Fruit fly (Drosophila melanogaster) S2 (cell line): ENCODE measurements around the gene Ppm1.

ENCODE experiments used
- CG8478 ChIP-seq: fragments of >200 bp; optimal IDR thresholded peaks from 2 replicates; lab custom pipeline; 2018
- CTCF ChIP-seq, 2 experiments: fragments of >200 bp; optimal IDR thresholded peaks; 2 replicates each; lab custom pipeline; 2018

The Ppm1 gene

DNA sequence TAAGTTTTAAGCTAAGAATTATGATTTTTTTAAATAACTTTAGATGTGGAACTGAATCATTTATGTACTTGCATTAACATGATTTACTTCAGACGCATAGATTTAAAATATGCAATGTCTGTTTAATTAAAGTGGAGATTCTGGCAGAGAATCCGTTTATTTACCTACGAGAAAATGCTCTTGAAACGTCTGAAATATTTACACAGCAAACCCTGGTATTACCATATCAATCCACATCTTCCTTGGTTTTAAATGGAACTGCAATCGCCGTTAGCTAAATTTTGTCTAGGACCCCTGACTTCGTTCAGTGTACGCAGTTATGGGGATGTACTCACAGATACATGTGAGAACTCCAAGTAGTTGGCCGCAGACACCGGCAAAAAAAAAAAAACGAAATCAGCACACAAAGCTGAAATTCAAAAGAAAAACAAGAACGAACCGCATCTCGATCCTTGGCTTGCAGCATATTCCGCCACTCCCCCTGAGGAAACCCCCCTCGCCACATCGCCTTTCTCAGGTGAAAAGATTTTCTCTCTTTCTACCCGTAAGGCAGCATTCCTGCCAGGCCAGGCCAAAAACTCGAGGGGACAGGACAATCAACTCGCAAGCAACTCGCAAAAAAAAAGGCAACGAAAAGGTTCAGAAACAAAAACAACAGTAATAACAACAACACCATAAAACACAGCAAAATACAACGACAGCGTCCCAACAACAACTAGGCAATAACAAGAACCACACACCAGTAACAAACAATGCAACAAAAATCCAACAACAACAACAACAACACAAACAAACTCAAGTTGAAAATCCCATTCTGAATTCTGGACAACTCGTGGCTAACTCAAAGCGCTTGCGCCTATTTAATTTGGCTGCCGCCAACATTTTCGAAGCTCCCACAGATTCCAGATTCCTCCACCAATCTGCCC is 37.5 kb downstream of the Ppm1 start:
- TF ChIP-seq CG8478 (lab: Kevin White, UChicago) (no peak), CTCF (optimal IDR thresholded peaks at IDR 0.05; lab: Kevin White, UChicago) (no peak)

DNA sequence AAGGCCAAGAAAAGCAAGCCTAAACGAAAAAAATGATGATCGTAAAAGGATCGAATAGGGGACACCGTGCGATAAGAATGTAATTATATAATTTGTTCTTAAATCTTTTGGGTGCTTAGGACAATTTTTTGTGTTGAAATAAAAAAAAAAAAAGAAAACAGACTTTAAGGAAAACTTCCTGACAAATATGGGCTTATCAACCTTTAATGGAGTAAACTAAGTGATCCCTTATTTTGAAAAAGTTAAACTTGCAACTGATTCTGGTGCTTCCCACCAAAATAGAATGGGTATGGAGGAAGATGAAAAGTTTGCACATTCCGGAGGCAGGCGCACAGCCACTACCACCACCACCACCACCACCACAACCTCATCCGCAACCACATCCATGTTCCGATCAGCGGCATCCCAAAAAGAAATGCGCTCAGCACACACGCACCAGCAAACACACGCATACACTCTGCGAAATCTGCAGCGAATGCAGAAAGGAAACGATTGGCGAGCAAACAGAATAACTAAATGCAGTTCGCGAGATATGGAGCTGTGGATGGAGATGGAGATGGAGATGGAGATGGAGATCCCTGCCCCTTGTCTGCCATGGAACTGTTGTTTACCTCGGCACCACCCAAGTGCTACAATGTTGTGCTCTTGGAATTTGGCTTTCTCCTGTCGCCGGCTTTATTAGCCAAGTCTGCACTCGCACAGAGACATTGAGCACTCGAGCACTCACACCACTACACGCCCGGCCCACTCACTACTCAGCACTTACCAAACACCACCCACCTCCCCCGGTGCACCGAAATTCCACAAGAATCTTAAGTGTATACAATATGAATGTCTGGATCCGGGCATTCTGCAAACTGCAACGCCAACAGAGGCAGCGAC is 38.5 kb downstream of the Ppm1 start:
- TF ChIP-seq CTCF (optimal IDR thresholded peaks at IDR 0.05; lab: Kevin White, UChicago) (no peak), CG8478 (lab: Kevin White, UChicago) (no peak)

DNA sequence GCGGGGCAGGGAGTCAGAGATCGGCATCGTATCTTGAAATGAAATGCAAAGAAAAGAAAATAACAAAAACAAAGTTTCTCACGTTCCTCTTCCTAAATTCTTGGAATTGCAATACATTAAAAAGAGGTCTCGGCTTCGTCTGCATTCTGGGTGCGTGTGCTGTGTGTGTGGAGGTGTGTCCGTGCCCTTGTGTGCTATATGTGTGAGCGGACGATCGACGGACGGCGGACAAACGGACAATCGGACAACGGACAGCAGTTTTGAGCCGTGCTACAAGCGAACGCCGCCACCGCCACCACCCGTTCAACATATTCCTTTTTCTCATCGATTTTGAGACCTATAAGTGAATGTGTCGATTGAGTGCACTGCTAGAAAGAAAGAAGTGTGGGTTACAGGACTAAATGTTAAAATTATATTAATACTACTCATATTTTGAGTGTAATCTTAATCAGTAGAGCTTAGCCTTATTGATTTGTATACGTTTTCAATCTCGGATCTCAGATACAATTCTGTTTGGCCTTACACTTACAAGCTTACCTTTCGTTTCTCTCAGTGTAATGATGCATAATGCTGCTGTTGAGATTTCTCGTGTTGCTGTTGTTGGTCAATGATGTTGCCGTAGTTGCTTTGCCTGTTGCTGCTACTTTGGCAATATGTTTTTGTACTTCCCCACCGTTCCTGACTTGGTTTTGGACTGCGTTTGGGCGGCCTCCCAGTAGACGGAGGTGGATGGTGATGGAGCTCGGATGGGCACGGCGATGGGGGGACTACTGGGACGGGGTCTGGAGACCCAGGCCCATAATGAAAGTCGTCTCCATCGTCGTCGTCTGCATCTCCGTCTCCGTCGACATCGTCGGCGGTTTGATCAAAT is 40.2 kb downstream of the Ppm1 start:
- TF ChIP-seq CG8478 (lab: Kevin White, UChicago) (no peak), CTCF (optimal IDR thresholded peaks at IDR 0.05; lab: Kevin White, UChicago) (no peak)

DNA sequence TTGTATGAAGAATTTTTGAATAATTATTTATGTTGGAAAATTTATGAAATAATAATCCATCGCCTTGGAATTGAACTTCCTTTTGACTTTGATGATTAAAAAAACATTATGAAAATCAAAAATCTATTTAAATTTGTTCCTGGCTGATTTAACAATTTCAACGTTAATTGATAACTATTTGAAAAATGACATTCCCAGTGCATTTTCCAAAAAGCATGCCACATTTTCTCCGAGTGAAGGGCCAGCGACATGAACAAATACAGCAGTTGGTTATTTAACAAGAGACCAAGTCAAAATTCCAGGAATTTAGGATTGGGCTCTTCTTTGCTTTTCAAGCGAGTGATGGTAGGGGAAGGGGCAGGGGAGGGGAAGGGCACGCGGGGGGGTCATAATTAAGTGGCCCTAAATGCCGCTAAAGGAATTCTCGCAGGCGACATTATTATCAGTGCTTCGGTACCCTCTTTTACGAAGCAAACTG is 41.3 kb downstream of the Ppm1 start:
- TF ChIP-seq CG8478 (lab: Kevin White, UChicago) = no peak
- no peak for TF ChIP-seq CTCF (optimal IDR thresholded peaks at IDR 0.05; lab: Kevin White, UChicago)

DNA sequence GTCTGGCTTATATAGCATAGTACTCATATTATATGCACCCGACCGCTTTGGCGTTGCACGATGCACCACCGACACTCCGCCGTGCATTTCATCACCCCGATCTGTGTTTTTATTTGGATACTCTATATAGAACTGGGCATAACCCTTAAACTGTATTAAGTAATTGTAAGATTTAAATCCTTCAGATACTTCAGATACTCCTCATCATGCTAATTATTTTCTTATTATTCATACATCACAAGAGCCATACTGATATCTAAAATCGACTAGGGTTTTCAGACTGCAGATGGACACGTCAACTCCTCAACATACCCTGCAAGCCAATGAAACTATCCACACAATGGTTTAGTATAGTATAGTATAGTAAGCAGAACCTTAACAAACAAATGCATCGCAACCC is 42.4 kb downstream of the Ppm1 start:
- TF ChIP-seq CG8478 (lab: Kevin White, UChicago) (no peak), CTCF (optimal IDR thresholded peaks at IDR 0.05; lab: Kevin White, UChicago) (no peak)

DNA sequence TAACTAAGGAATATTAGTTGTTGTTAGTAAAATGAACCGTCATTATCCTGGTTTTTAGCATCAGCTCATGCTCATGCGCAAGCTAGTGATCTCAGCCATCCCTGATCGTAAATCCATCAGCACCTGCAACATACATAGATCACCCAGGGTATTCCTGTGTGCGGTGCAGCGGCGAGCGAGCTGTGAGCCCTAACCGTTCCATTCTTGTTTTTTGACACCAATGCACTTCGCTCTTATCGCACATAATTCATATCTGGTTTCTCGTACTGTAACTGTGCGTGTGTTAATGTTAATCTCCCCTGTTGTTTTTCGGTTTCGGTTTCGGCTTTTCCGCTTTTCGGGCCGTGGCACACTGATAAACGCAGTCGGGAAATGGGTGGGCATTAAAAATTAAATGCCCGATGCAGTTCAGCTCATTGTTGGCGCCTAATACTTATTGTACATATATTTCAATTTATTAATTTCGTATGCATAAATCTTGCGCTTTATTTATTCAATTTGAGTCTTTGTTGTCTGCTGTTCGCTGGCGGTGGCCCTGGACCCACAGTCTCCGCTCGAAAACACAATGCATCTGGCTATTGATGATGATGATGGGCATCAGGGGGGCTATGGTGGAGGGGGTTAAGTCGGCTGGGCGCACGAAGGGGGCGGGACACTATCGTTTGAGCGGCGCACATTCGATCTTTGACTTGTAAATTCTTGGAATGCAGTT is 43.2 kb downstream of the Ppm1 start:
- TF ChIP-seq CTCF (optimal IDR thresholded peaks at IDR 0.05; lab: Kevin White, UChicago) (no peak), CG8478 (lab: Kevin White, UChicago) (no peak)

DNA sequence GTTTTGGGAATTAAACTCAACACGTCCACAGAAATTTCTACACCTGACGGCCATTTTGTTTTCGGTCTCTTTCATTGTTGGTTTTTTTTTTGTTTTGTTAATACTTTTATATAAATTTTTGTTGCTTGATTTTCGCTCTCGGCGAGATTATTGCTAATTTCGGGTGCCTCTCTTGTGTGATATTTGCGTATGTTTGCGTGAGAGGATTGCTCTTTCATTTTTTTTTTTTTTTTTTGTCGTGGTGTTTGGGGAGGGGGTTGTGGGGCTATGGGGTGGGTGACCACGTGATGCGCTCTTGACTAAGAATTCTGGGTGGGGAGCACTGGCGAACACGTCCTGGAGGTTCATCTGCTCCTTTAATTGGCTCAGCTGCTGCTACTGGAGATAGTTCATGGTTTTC is 44.8 kb downstream of the Ppm1 start:
- TF ChIP-seq CG8478 (lab: Kevin White, UChicago) (no peak), CTCF (optimal IDR thresholded peaks at IDR 0.05; lab: Kevin White, UChicago) (no peak)

DNA sequence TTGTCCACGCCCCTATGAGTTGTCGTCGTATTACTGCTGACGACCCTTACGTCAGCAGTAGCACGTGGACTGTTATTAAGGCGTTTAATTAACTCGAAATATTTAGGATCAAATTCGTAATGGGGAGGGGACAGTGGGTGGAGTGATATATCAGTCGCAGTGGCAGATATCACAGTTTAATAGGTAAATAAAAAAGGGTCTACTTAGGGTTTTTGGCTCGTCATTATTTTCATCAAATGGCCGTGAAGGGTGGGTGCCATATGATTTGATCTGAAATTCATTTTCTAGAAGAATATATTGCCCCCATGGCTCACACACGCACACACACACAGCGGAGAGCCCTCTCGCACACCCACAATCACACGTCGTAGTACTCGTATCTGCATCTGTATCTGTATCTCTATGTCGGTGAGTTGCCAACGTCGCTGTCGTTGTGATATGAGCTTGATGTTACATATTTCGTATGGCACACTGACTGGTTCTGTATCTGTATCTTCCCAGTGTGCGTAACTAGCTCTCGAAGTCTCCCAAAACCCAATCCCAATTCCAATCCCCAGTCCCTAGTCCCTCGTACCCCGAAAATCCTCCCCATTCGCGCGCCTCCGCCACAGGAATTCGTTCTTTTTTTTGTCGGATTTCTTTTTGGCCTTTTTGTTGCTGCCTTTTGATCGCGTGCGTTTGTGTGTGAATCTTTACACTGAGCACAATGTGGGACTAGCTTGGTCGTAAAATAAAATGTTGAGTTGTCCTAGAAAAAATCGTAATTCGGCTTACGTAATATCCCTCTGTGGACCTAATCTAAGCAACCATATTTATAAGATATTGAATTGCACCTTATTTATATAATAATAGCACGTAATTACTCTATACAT is 45.6 kb downstream of the Ppm1 start:
- TF ChIP-seq CG8478 (lab: Kevin White, UChicago) (no peak), CTCF (optimal IDR thresholded peaks at IDR 0.05; lab: Kevin White, UChicago) (no peak)

DNA sequence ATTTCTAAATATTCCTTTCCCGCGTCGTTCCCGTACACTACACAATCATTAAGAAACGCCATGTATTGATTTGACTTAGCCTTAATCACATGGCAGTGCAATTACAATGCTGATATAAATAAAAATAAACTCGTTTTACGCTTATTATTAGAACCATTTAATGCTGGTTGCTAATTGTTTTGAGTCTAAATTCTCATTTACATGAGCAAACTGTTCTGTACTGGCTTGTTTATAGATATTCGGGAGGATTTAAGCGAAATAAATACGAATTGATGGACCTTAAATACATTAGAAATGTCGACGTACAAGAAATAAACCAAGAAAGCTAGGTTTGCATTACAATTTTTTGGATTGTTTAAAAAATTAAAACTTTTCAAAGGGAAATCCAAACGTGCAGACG is 46.2 kb downstream of the Ppm1 start:
- TF ChIP-seq CTCF (optimal IDR thresholded peaks at IDR 0.05; lab: Kevin White, UChicago) (no peak), CG8478 (lab: Kevin White, UChicago) (no peak)

DNA sequence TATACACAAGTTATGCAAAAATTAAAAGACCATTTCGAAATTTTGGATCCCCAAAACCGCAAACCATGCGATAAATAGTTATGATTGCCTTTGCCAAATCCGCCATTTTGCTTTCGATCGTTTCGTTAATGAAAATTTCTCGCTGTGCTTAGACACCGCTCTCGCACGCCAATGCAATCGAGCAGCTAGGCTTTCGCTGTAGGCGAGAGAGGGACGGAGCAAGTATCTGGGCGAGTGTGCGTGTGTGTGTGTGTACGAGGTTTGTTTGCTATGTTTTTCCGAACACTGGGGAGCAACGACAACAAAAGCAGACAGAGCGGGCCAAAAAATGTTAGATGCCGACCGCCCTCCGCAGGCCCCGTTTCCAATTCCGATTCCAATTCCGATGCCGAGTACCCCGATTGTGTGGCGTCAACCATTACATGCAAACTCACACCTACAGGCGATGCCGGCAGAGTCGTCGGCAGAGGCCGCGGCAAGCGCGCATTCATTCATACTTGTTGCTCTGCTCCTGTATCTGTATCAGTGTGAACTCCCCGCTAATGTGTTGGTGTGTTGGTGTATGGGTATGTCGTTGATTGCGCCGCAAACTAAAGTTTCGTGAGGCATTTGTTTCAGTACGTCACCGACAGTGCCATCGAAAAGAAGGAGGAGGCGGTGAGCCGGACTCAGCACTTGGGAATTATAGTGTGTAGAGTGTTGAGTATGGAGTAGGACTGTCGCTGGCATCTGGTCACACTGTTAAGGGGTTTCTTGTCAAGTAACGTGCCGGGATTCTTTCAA is 46.9 kb downstream of the Ppm1 start:
- TF ChIP-seq CTCF (optimal IDR thresholded peaks at IDR 0.05; lab: Kevin White, UChicago) (no peak), CG8478 (lab: Kevin White, UChicago) (no peak)

DNA sequence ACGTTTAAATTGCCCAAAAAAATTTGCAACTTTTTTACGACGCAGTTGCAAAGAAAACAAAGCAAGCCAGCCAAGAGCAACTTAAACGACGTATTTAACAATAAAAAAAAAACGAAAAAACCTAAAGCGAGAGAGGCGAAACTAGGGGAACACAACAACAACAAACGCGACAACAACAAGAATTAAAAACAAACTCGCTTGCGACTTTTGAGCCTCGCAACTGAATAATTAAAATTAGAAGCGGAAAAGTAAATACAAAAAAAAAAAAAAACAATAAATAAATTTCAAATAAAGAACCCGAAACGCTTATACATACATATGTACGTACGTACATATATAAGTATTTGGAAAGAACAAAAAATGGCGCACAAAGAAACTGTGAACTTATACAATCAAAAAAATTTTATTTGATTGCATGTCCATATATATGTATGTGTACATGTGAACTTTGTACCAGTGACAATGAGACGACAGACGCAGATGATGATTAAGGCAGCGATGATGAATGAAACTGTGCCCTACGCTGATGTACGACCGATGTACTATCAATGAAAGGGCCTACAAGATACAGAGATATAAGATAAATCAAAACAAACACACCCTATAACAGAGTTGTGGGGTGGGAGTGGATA is 47.6 kb downstream of the Ppm1 start:
- no peak for TF ChIP-seq CG8478 (lab: Kevin White, UChicago)
- TF ChIP-seq CTCF (optimal IDR thresholded peaks at IDR 0.05; lab: Kevin White, UChicago) = no peak
